ENCODE assay signal across 7 worm cellular contexts in the genomic region with DNA sequence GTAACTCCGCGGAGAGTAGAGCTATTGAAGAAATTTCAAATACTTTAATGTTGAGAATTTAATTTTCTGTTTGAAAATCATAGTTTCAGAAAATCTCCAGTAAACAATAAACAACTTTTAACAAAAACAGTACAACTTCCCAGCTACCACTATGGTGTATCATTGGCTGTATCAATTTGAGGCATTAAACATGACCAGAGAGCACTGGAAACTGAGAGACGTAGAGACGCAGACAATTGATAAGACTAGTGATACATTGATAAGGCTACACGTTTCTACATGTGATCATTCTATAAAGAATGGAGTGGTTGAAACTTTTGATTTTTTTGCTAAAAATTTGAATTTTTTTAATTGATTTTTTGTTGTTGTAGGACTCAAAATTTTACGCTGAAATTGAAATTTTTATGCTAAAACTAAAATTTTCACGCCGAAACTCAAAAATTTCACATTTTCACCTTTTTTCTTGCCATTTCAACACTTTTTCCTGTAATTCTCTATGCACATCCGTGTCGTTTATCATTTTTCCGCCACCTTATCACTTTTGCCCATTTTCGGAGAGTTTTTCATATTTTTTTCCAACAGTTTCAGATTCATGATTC.
A peak's percentile ranks its signal among the peaks of the same experiment; 100 is the strongest.
TF ChIP-seq lines count a peak whose summit lies in the region.

TSS of gene H10E21.1 (plus strand) at position 549 of the 599 bp plus-strand sequence.

TF ChIP-seq in whole organism, L1 larva, 84 proteins besides CTCF, POLR2A, EP300 and RAD21 (continues in another document):
- TF ChIP-seq nhr-90 (tag; optimal IDR thresholded peaks at IDR 0.05; lab: Kevin White, UChicago; ENCODE audit: poor library complexity) (peak; percentile 9), ceh-8 (GFP tag; optimal IDR thresholded peaks at IDR 0.05; lab: Kevin White, UChicago) (no peak), mdl-1 (tag; optimal IDR thresholded peaks at IDR 0.05; lab: Kevin White, UChicago) (peak in 1 of 2 experiments; percentile 32), blmp-1 (tag; optimal IDR thresholded peaks at IDR 0.05; lab: Kevin White, UChicago) (peak; percentile 48), hlh-4 (tag; optimal IDR thresholded peaks at IDR 0.05; lab: Kevin White, UChicago) (no peak), nhr-20 (tag; optimal IDR thresholded peaks at IDR 0.05; lab: Kevin White, UChicago) (peak; percentile 43), elt-2 (tag; optimal IDR thresholded peaks at IDR 0.05; lab: Kevin White, UChicago) (peak; percentile 89), lsy-2 (tag; optimal IDR thresholded peaks at IDR 0.05; lab: Kevin White, UChicago) (peak in 1 of 2 experiments; percentile 4), pqm-1 (tag; optimal IDR thresholded peaks at IDR 0.05; lab: Kevin White, UChicago) (no peak), swsn-7 (tag; optimal IDR thresholded peaks at IDR 0.05; lab: Kevin White, UChicago) (no peak), lir-3 (tag; optimal IDR thresholded peaks at IDR 0.05; lab: Kevin White, UChicago; ENCODE audit: poor library complexity) (no peak)

TF ChIP-seq in whole organism, L2 larva, 48 proteins besides CTCF, POLR2A, EP300 and RAD21:
- TF ChIP-seq sma-3 (GFP tag; optimal IDR thresholded peaks at IDR 0.05; lab: Kevin White, UChicago) (peak; percentile 31), nhr-25 (tag; optimal IDR thresholded peaks at IDR 0.05; lab: Kevin White, UChicago) (peak; percentile 59), alr-1 (tag; optimal IDR thresholded peaks at IDR 0.05; lab: Kevin White, UChicago) (no peak), crh-2 (tag; optimal IDR thresholded peaks at IDR 0.05; lab: Kevin White, UChicago) (peak; percentile 60), sem-4 (tag; optimal IDR thresholded peaks at IDR 0.05; lab: Kevin White, UChicago) (no peak), fos-1 (tag; optimal IDR thresholded peaks at IDR 0.05; lab: Kevin White, UChicago) (peak; percentile 95), unc-55 (GFP tag; optimal IDR thresholded peaks at IDR 0.05; lab: Kevin White, UChicago) (no peak), gmeb-1 (tag; optimal IDR thresholded peaks at IDR 0.05; lab: Kevin White, UChicago) (peak; percentile 50), sma-9 (GFP tag; optimal IDR thresholded peaks at IDR 0.05; lab: Kevin White, UChicago) (peak; percentile 17), sma-9 (tag; optimal IDR thresholded peaks at IDR 0.05; lab: Kevin White, UChicago) (no peak), nhr-23 (tag; optimal IDR thresholded peaks at IDR 0.05; lab: Kevin White, UChicago) (no peak), lsy-2 (tag; optimal IDR thresholded peaks at IDR 0.05; lab: Kevin White, UChicago) (no peak), skn-1 (tag; optimal IDR thresholded peaks at IDR 0.05; lab: Kevin White, UChicago) (no peak)

TF ChIP-seq in whole organism, L3 larva, 47 proteins besides CTCF, POLR2A, EP300 and RAD21:
- TF ChIP-seq elt-3 (tag; optimal IDR thresholded peaks at IDR 0.05; lab: Kevin White, UChicago) (peak; percentile 48 to 99 (median 94)), nhr-43 (tag; optimal IDR thresholded peaks at IDR 0.05; lab: Kevin White, UChicago; ENCODE audit: poor library complexity, severe bottlenecking) (peak; percentile 18), pha-4 (tag; optimal IDR thresholded peaks at IDR 0.05; lab: Kevin White, UChicago) (peak; percentile 22), pqm-1 (tag; optimal IDR thresholded peaks at IDR 0.05; lab: Kevin White, UChicago) (peak; percentile 75), nhr-25 (tag; optimal IDR thresholded peaks at IDR 0.05; lab: Kevin White, UChicago) (peak; percentile 19), skn-1 (tag; optimal IDR thresholded peaks at IDR 0.05; lab: Kevin White, UChicago) (no peak), elt-2 (tag; optimal IDR thresholded peaks at IDR 0.05; lab: Kevin White, UChicago) (peak; percentile 88), ceh-28 (tag; optimal IDR thresholded peaks at IDR 0.05; lab: Kevin White, UChicago) (peak; percentile 14), fkh-10 (GFP tag; optimal IDR thresholded peaks at IDR 0.05; lab: Kevin White, UChicago) (no peak), lsy-12 (tag; optimal IDR thresholded peaks at IDR 0.05; lab: Kevin White, UChicago) (no peak)

TF ChIP-seq in whole organism, L4 larva, 104 proteins besides CTCF, POLR2A, EP300 and RAD21 (continues in another document):
- TF ChIP-seq mxl-2 (GFP tag; conservative IDR thresholded peaks at IDR 0.05; lab: Robert Waterston, UW) (no peak), ceh-20 (GFP tag; IDR thresholded peaks at IDR 0.05; lab: Robert Waterston, UW) (no peak), nhr-42 (GFP tag; IDR thresholded peaks at IDR 0.05; lab: Robert Waterston, UW) (no peak), R02D3.7 (tag; optimal IDR thresholded peaks at IDR 0.05; lab: Kevin White, UChicago) (no peak), daf-8 (GFP tag; IDR thresholded peaks at IDR 0.05; lab: Robert Waterston, UW) (no peak), dve-1 (tag; optimal IDR thresholded peaks at IDR 0.05; lab: Kevin White, UChicago; ENCODE audit: insufficient read depth) (peak; percentile 75), dmd-6 (GFP tag; IDR thresholded peaks at IDR 0.05; lab: Robert Waterston, UW) (peak; percentile 57), saeg-2 (GFP tag; IDR thresholded peaks at IDR 0.05; lab: Robert Waterston, UW) (no peak), nhr-77 (tag; optimal IDR thresholded peaks at IDR 0.05; lab: Kevin White, UChicago) (peak; percentile 48), php-3 (GFP tag; IDR thresholded peaks at IDR 0.05; lab: Robert Waterston, UW) (peak; percentile 58; the same call in 1 of the 2 replicates), nhr-10 (tag; optimal IDR thresholded peaks at IDR 0.05; lab: Kevin White, UChicago) (no peak), lin-39 (tag; optimal IDR thresholded peaks at IDR 0.05; lab: Kevin White, UChicago) (no peak), ztf-7 (tag; optimal IDR thresholded peaks at IDR 0.05; lab: Kevin White, UChicago) (no peak), aha-1 (tag; lab: Kevin White, UChicago) (no peak)

TF ChIP-seq in whole organism, late embryonic, 69 proteins besides CTCF, POLR2A, EP300 and RAD21:
- TF ChIP-seq ceh-31 (tag; optimal IDR thresholded peaks at IDR 0.05; lab: Kevin White, UChicago), result no peak
- TF ChIP-seq elt-2 (tag; optimal IDR thresholded peaks at IDR 0.05; lab: Kevin White, UChicago), result peak; percentile 88

TF ChIP-seq in whole organism, mixed stage, embryonic, 35 proteins besides CTCF, POLR2A, EP300 and RAD21:
- no peak for TF ChIP-seq unc-62 (GFP tag; optimal IDR thresholded peaks at IDR 0.05; lab: Kevin White, UChicago)
- peak; percentile 92 for TF ChIP-seq elt-3 (tag; optimal IDR thresholded peaks at IDR 0.05; lab: Kevin White, UChicago)
- TF ChIP-seq ztf-11 (tag; optimal IDR thresholded peaks at IDR 0.05; lab: Kevin White, UChicago), result no peak
- no peak for TF ChIP-seq zip-8 (tag; optimal IDR thresholded peaks at IDR 0.05; lab: Kevin White, UChicago)
TF ChIP-seq in whole organism, mixed stage, embryonic: peak in this region for 1.

TF ChIP-seq in whole organism, young adult, 124 proteins besides CTCF, POLR2A, EP300 and RAD21:
- peak; percentile 2 for TF ChIP-seq attf-5 (GFP tag; optimal IDR thresholded peaks at IDR 0.05; lab: Kevin White, UChicago)
- no peak for TF ChIP-seq nfya-1 (tag; optimal IDR thresholded peaks at IDR 0.05; lab: Kevin White, UChicago; ENCODE audit: borderline replicate concordance, insufficient read depth)
- TF ChIP-seq B0019.2 (GFP tag; conservative IDR thresholded peaks at IDR 0.05; lab: Robert Waterston, UW), result no peak
- TF ChIP-seq lag-1 (GFP tag; IDR thresholded peaks at IDR 0.05; lab: Robert Waterston, UW), result no peak
- no peak for TF ChIP-seq snpc-1.3 (tag; optimal IDR thresholded peaks at IDR 0.05; lab: Kevin White, UChicago; ENCODE audit: insufficient read depth)
- TF ChIP-seq ztf-3 (GFP tag; optimal IDR thresholded peaks at IDR 0.05; lab: Kevin White, UChicago), result no peak
- TF ChIP-seq F52B5.7 (tag; optimal IDR thresholded peaks at IDR 0.05; lab: Kevin White, UChicago), result no peak
- TF ChIP-seq sdz-38 (tag; optimal IDR thresholded peaks at IDR 0.05; lab: Kevin White, UChicago), result no peak
- peak; percentile 81 for TF ChIP-seq hmg-1.2 (GFP tag; IDR thresholded peaks at IDR 0.05; lab: Robert Waterston, UW)
- no peak for TF ChIP-seq C06A6.2 (GFP tag; conservative IDR thresholded peaks at IDR 0.05; lab: Robert Waterston, UW)
- TF ChIP-seq mcd-1 (GFP tag; IDR thresholded peaks at IDR 0.05; lab: Robert Waterston, UW), result no peak
- TF ChIP-seq nhr-80 (tag; optimal IDR thresholded peaks at IDR 0.05; lab: Kevin White, UChicago), result peak; percentile 61
